Worm (Caenorhabditis elegans): ENCODE results near the gene irld-14.

irld-14 gene

DNA sequence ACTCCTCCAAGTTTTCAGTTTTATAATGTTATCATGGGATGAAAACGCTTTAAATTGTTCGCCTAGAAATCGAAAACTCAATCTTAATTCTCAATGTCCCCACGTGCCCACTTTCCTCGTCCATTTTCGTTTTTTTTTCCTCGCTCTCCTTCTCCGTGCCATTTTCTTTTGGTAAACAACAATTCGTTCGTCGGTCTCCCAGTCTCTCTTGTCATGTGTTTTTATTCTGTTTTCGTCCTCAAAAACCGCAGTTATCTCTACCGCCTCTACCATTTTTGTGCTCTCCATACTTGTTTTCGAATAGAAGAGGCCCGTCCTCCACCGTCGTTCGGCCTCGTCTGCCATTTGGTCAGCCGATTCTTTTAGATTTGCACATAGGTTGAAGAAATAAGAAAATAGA is 47.8 kb upstream of the irld-14 start (continued):
- TF ChIP-seq lin-38 (GFP tag; IDR thresholded peaks at IDR 0.05) = no peak
- no peak for TF ChIP-seq spr-3 (GFP tag; optimal IDR thresholded peaks at IDR 0.05)
- TF ChIP-seq fos-1 (tag; optimal IDR thresholded peaks at IDR 0.05) = no peak
- TF ChIP-seq T26A8.4 (GFP tag; IDR thresholded peaks at IDR 0.05) = no peak
- TF ChIP-seq lin-13 (GFP tag; optimal IDR thresholded peaks at IDR 0.05) = no peak
- TF ChIP-seq lsy-2 (tag; optimal IDR thresholded peaks at IDR 0.05) = no peak
- no peak for TF ChIP-seq nhr-25 (tag; optimal IDR thresholded peaks at IDR 0.05; ENCODE audit: borderline replicate concordance, insufficient read depth)
- TF ChIP-seq mes-2 (tag; optimal IDR thresholded peaks at IDR 0.05; ENCODE audit: poor library complexity, severe bottlenecking) = no peak
- TF ChIP-seq php-3 (GFP tag; IDR thresholded peaks at IDR 0.05) = no peak
- no peak for TF ChIP-seq daf-19 (GFP tag; conservative IDR thresholded peaks at IDR 0.05)
- no peak for TF ChIP-seq dmd-8 (GFP tag; IDR thresholded peaks at IDR 0.05)
- TF ChIP-seq tag-97 (GFP tag; IDR thresholded peaks at IDR 0.05) = no peak

DNA sequence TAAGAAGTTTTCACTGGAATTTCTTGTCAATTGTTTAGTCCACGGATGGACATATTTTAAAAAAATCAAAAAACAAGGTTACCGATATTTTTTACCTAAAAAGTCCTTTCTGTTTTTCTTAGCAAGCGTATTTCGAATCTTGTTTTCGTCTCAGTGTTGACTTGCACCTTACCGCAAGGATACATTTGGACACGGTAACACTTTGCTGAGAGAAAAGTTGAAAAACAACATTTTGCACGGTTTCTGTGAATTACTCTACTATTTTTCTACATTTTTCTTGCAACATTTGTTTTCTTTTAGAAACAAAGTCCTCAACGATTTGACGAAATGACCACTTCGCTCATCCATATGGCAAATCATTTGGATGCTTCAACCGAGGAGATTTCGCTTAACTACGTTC is 46.9 kb upstream of the irld-14 start, which contains the start of gene hil-1:
hil-1 (plus strand) TSS at position 301 of the 400 bp plus-strand sequence.
- TF ChIP-seq zfp-3 (GFP tag; conservative IDR thresholded peaks at IDR 0.05) = no peak
- no peak for TF ChIP-seq Y105C5A.15 (GFP tag; IDR thresholded peaks at IDR 0.05)
- TF ChIP-seq lsy-2 (tag; optimal IDR thresholded peaks at IDR 0.05) = no peak
- TF ChIP-seq ctbp-1 (GFP tag; IDR thresholded peaks at IDR 0.05) = no peak
- TF ChIP-seq dmd-6 (GFP tag; IDR thresholded peaks at IDR 0.05) = no peak
- no peak for TF ChIP-seq tra-1 (GFP tag; IDR thresholded peaks at IDR 0.05)
- no peak for TF ChIP-seq dmd-8 (GFP tag; IDR thresholded peaks at IDR 0.05)
- no peak for TF ChIP-seq ama-1 (optimal IDR thresholded peaks at IDR 0.05)
- TF ChIP-seq spr-3 (GFP tag; optimal IDR thresholded peaks at IDR 0.05) = no peak
- TF ChIP-seq nhr-77 (tag; optimal IDR thresholded peaks at IDR 0.05) = no peak
- no peak for TF ChIP-seq hmg-1.1 (GFP tag; IDR thresholded peaks at IDR 0.05)
- no peak for TF ChIP-seq Y48G9A.11 (GFP tag; IDR thresholded peaks at IDR 0.05)
- TF ChIP-seq fkh-10 (GFP tag; optimal IDR thresholded peaks at IDR 0.05) = no peak
- TF ChIP-seq lin-15B (tag; optimal IDR thresholded peaks at IDR 0.05) = no peak
- TF ChIP-seq mxl-3 (GFP tag; optimal IDR thresholded peaks at IDR 0.05) = no peak
- TF ChIP-seq hlh-30 (tag; optimal IDR thresholded peaks at IDR 0.05; ENCODE audit: insufficient read depth) = no peak
- no peak for TF ChIP-seq T20F7.1 (GFP tag; optimal IDR thresholded peaks at IDR 0.05)
- TF ChIP-seq mxl-2 (GFP tag; conservative IDR thresholded peaks at IDR 0.05) = no peak
- no peak for TF ChIP-seq Y5F2A.4 (GFP tag; optimal IDR thresholded peaks at IDR 0.05)

DNA sequence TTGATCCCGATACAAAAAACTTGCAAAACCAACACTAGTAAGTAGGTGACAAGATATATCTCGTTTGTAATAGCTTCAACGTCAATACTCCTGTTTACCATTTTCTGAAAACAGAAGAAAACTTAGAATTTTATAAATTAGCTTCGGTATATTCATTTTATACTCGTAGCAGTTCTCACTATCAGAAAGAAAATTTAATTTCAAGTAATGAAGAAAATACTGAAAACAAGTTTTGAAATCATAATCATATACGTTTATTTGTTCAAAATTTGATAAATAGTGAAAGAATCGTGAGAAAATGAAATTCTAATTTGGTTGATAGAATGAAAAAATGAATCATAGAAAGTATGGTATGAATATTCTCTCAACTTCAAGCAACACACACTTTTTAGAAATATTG is 41.7 kb upstream of the irld-14 start, which contains the start of gene C30G7.5:
C30G7.5 (minus strand) TSS at position 101 of the 400 bp plus-strand sequence.
- no peak for TF ChIP-seq nhr-6 (tag; optimal IDR thresholded peaks at IDR 0.05)
- TF ChIP-seq nhr-76 (tag; optimal IDR thresholded peaks at IDR 0.05) = no peak
- no peak for TF ChIP-seq tra-1 (GFP tag; IDR thresholded peaks at IDR 0.05)
- no peak for TF ChIP-seq tag-97 (GFP tag; IDR thresholded peaks at IDR 0.05)
- no peak for TF ChIP-seq pha-4 (GFP tag; IDR thresholded peaks at IDR 0.05)
- TF ChIP-seq pha-4 (tag; optimal IDR thresholded peaks at IDR 0.05) = no peak
- TF ChIP-seq madf-5 (GFP tag; IDR thresholded peaks at IDR 0.05) = no peak

DNA sequence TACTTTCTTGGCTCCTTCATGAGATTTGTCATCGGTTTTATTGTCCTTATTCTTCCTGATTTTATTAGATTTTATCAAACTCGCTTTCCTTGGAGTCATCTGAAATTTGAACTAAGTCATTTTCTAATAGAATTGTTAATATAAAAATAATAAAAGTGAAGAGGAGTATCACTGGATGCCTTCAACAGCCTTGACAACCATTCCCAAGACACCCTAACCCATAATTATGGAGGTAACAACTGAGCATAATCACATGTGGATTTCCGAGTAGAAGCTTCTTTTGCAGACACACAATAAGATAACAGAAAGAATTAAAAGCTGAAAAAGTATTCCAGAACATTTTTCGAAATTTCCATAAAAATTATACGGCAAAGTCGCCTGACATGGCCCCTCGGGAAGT is 40.7 kb upstream of the irld-14 start, which contains the start of gene F02D8.9:
F02D8.9 (minus strand) TSS at position 101 of the 400 bp plus-strand sequence.
- TF ChIP-seq dmd-9 (GFP tag; IDR thresholded peaks at IDR 0.05) = no peak
- no peak for TF ChIP-seq skn-1 (tag; optimal IDR thresholded peaks at IDR 0.05)
- TF ChIP-seq gei-8 (GFP tag; optimal IDR thresholded peaks at IDR 0.05) = no peak
- TF ChIP-seq nhr-11 (tag; optimal IDR thresholded peaks at IDR 0.05) = no peak
- TF ChIP-seq daf-19 (GFP tag; conservative IDR thresholded peaks at IDR 0.05) = no peak
- no peak for TF ChIP-seq egl-43 (GFP tag; IDR thresholded peaks at IDR 0.05)

All from whole organism, L4 larva.